Fruit fly (Drosophila melanogaster): ENCODE results near the gene CG32069.

The CG32069 gene

dm6 chr3L:11084557-11085231 is 22.3 kb upstream of the CG32069 start (continued):
- TF ChIP-seq sob (GFP tag; IDR thresholded peaks at IDR 0.05) (peak; percentile 95), dpn (GFP tag; optimal IDR thresholded peaks at IDR 0.05) (peak; percentile 97), CG12071 (GFP tag; optimal IDR thresholded peaks at IDR 0.05) (peak; percentile 94), tna (GFP tag; IDR thresholded peaks at IDR 0.05; ENCODE audit: partially characterized antibody) (no peak), CG12769 (tag; optimal IDR thresholded peaks at IDR 0.05) (peak; percentile 94), onecut (GFP tag; IDR thresholded peaks at IDR 0.05) (peak; percentile 91), btn (GFP tag; optimal IDR thresholded peaks at IDR 0.05) (peak; percentile 96), Lhr (GFP tag; optimal IDR thresholded peaks at IDR 0.05) (peak; percentile 93), prd (optimal IDR thresholded peaks at IDR 0.05) (no peak), prd (GFP tag; IDR thresholded peaks at IDR 0.05) (peak; percentile 98), wdn (GFP tag; IDR thresholded peaks at IDR 0.05) (peak; percentile 84), gcm (GFP tag; optimal IDR thresholded peaks at IDR 0.05) (peak; percentile 97), corto (GFP tag; optimal IDR thresholded peaks at IDR 0.05) (peak; percentile 66), CG15479 (GFP tag; optimal IDR thresholded peaks at IDR 0.05) (peak; percentile 69), CG30403 (GFP tag; optimal IDR thresholded peaks at IDR 0.05) (peak; percentile 96), vfl (GFP tag; optimal IDR thresholded peaks at IDR 0.05) (peak; percentile 76), lab (GFP tag; optimal IDR thresholded peaks at IDR 0.05) (peak; percentile 94), CkIIα-i1 (GFP tag; IDR thresholded peaks at IDR 0.05) (peak; percentile 66; the same call in 1 of the 2 replicates), Mad (GFP tag; optimal IDR thresholded peaks at IDR 0.05) (peak; percentile 86), CG15601 (tag; optimal IDR thresholded peaks at IDR 0.05) (peak; percentile 98), Ravus (GFP tag; IDR thresholded peaks at IDR 0.05) (peak; percentile 80), CG2889 (GFP tag; IDR thresholded peaks at IDR 0.05) (peak; percentile 88), CG5180 (GFP tag; optimal IDR thresholded peaks at IDR 0.05) (peak; percentile 88), gsb-n (tag; optimal IDR thresholded peaks at IDR 0.05) (peak; percentile 98), CG3726 (GFP tag; IDR thresholded peaks at IDR 0.05) (peak; percentile 96), NC2β (GFP tag; optimal IDR thresholded peaks at IDR 0.05) (peak; percentile 97), CG6175 (GFP tag; IDR thresholded peaks at IDR 0.05) (peak; percentile 75; the same call in 2 of the 3 replicates), ro (GFP tag; IDR thresholded peaks at IDR 0.05) (peak; percentile 86), usp (GFP tag; optimal IDR thresholded peaks at IDR 0.05) (no peak), dysf (GFP tag; IDR thresholded peaks at IDR 0.05) (peak; percentile 97), nerfin-2 (GFP tag; IDR thresholded peaks at IDR 0.05; ENCODE audit: partially characterized antibody) (no peak), lbe (GFP tag; optimal IDR thresholded peaks at IDR 0.05) (no peak), CG11093 (GFP tag; IDR thresholded peaks at IDR 0.05) (peak; percentile 94), H15 (GFP tag; IDR thresholded peaks at IDR 0.05) (peak; percentile 95), dan (GFP tag; IDR thresholded peaks at IDR 0.05) (peak; percentile 87), Hr78 (GFP tag; optimal IDR thresholded peaks at IDR 0.05) (peak in 1 of 2 experiments; percentile 91), ase (GFP tag; IDR thresholded peaks at IDR 0.05) (peak; percentile 95), nmo (GFP tag; optimal IDR thresholded peaks at IDR 0.05) (peak; percentile 98), CG17568 (GFP tag; optimal IDR thresholded peaks at IDR 0.05) (peak; percentile 95), Awh (GFP tag; IDR thresholded peaks at IDR 0.05) (peak; percentile 98), tgo (GFP tag; IDR thresholded peaks at IDR 0.05) (peak; percentile 95), CG11085 (GFP tag; IDR thresholded peaks at IDR 0.05) (peak; percentile 82), CG4854 (GFP tag; optimal IDR thresholded peaks at IDR 0.05) (peak; percentile 92), nom (GFP tag; optimal IDR thresholded peaks at IDR 0.05) (peak; percentile 93), az2 (GFP tag; optimal IDR thresholded peaks at IDR 0.05) (peak; percentile 98), CG12659 (GFP tag; optimal IDR thresholded peaks at IDR 0.05) (peak; percentile 96), CG6854 (GFP tag; optimal IDR thresholded peaks at IDR 0.05) (peak; percentile 84), CG3838 (GFP tag; optimal IDR thresholded peaks at IDR 0.05) (peak; percentile 92), CG10431 (GFP tag; optimal IDR thresholded peaks at IDR 0.05) (peak; percentile 89)
